Fruit fly (Drosophila melanogaster): ENCODE measurements around the gene CG9921.

CG9921 gene

dm6 chrX:16350062-16350461 is 16.7 kb upstream of the CG9921 start, which contains the start of gene sl (continued):
- no peak for TF ChIP-seq Max (GFP tag; optimal IDR thresholded peaks at IDR 0.05)
- TF ChIP-seq C15 (GFP tag; IDR thresholded peaks at IDR 0.05), result no peak
- TF ChIP-seq tx (GFP tag; optimal IDR thresholded peaks at IDR 0.05), result no peak
- peak; percentile 54 for TF ChIP-seq Ets97D (GFP tag; optimal IDR thresholded peaks at IDR 0.05)
- no peak for TF ChIP-seq fd96Cb (tag; optimal IDR thresholded peaks at IDR 0.05)
- no peak for TF ChIP-seq tap (tag; optimal IDR thresholded peaks at IDR 0.05)
- TF ChIP-seq Dref (GFP tag; IDR thresholded peaks at IDR 0.05), result 0 out of 2 replicates have a peak, but pooled peaks have one; percentile 37
- no peak for TF ChIP-seq nau (GFP tag; optimal IDR thresholded peaks at IDR 0.05)
- TF ChIP-seq CG9932 (GFP tag; IDR thresholded peaks at IDR 0.05), result no peak; the same call in 1 of the 2 replicates
- no peak for TF ChIP-seq trh (GFP tag; optimal IDR thresholded peaks at IDR 0.05)
- no peak for TF ChIP-seq CG18764 (GFP tag; optimal IDR thresholded peaks at IDR 0.05)
- TF ChIP-seq jumu (GFP tag; optimal IDR thresholded peaks at IDR 0.05), result no peak
- TF ChIP-seq CG6791 (GFP tag; IDR thresholded peaks at IDR 0.05; ENCODE audit: partially characterized antibody), result 0 out of 3 replicates have a peak, but pooled peaks have one; percentile 11
- no peak for TF ChIP-seq CG4854 (GFP tag; optimal IDR thresholded peaks at IDR 0.05)
- no peak for TF ChIP-seq CG7839 (tag; optimal IDR thresholded peaks at IDR 0.05)
- TF ChIP-seq seq (GFP tag; IDR thresholded peaks at IDR 0.05), result no peak
- no peak for TF ChIP-seq CG6654 (GFP tag; optimal IDR thresholded peaks at IDR 0.05)
- TF ChIP-seq sna (GFP tag; IDR thresholded peaks at IDR 0.05; ENCODE audit: partially characterized antibody), result no peak
- TF ChIP-seq maf-S (GFP tag; optimal IDR thresholded peaks at IDR 0.05), result no peak
- no peak for TF ChIP-seq CG4820 (GFP tag; optimal IDR thresholded peaks at IDR 0.05)
- TF ChIP-seq ap (GFP tag; IDR thresholded peaks at IDR 0.05), result no peak
- no peak for TF ChIP-seq NC2β (GFP tag; optimal IDR thresholded peaks at IDR 0.05)
- TF ChIP-seq Sry-β (GFP tag; optimal IDR thresholded peaks at IDR 0.05), result no peak
- TF ChIP-seq Chrac-16 (GFP tag; optimal IDR thresholded peaks at IDR 0.05), result no peak
- no peak for TF ChIP-seq Drgx (GFP tag; IDR thresholded peaks at IDR 0.05)
- peak; percentile 18 for TF ChIP-seq Dad (GFP tag; optimal IDR thresholded peaks at IDR 0.05)
- no peak for TF ChIP-seq Lhr (GFP tag; optimal IDR thresholded peaks at IDR 0.05)
- no peak for TF ChIP-seq Fer3 (tag; optimal IDR thresholded peaks at IDR 0.05)
- TF ChIP-seq tll (GFP tag; optimal IDR thresholded peaks at IDR 0.05), result no peak
- no peak for TF ChIP-seq CkIIα-i1 (GFP tag; IDR thresholded peaks at IDR 0.05)
- TF ChIP-seq CG15514 (GFP tag; optimal IDR thresholded peaks at IDR 0.05), result peak; percentile 69
- TF ChIP-seq peb (GFP tag; IDR thresholded peaks at IDR 0.05), result no peak
- no peak for TF ChIP-seq slp2 (GFP tag; optimal IDR thresholded peaks at IDR 0.05)
- no peak for TF ChIP-seq pum (GFP tag; optimal IDR thresholded peaks at IDR 0.05)
- no peak for TF ChIP-seq grau (tag; optimal IDR thresholded peaks at IDR 0.05)
- TF ChIP-seq emc (GFP tag; optimal IDR thresholded peaks at IDR 0.05), result no peak
- no peak for TF ChIP-seq CG31441 (GFP tag; IDR thresholded peaks at IDR 0.05)
- no peak for TF ChIP-seq Sox102F (GFP tag; optimal IDR thresholded peaks at IDR 0.05)
- no peak for TF ChIP-seq ac (GFP tag; optimal IDR thresholded peaks at IDR 0.05)
- TF ChIP-seq bsh (GFP tag; optimal IDR thresholded peaks at IDR 0.05), result no peak
- no peak for TF ChIP-seq Bteb2 (GFP tag; optimal IDR thresholded peaks at IDR 0.05)
- peak in 1 of 2 experiments; percentile 59 for TF ChIP-seq Eip74EF (GFP tag; optimal IDR thresholded peaks at IDR 0.05)
- no peak for TF ChIP-seq CG6813 (GFP tag; optimal IDR thresholded peaks at IDR 0.05)
- no peak for TF ChIP-seq wek (GFP tag; optimal IDR thresholded peaks at IDR 0.05)
- no peak for TF ChIP-seq CG3838 (GFP tag; optimal IDR thresholded peaks at IDR 0.05)
- TF ChIP-seq br (optimal IDR thresholded peaks at IDR 0.05), result no peak
- no peak for TF ChIP-seq lov (optimal IDR thresholded peaks at IDR 0.05)
- no peak for TF ChIP-seq lov (GFP tag; IDR thresholded peaks at IDR 0.05)
- no peak for TF ChIP-seq sd (tag; optimal IDR thresholded peaks at IDR 0.05)
- no peak for TF ChIP-seq ro (GFP tag; IDR thresholded peaks at IDR 0.05)
- no peak for TF ChIP-seq pros (GFP tag; optimal IDR thresholded peaks at IDR 0.05)
- TF ChIP-seq Oaz (GFP tag; IDR thresholded peaks at IDR 0.05), result no peak
